Worm (Caenorhabditis elegans): ENCODE results near the gene C03B1.10.

C03B1.10 gene

DNA sequence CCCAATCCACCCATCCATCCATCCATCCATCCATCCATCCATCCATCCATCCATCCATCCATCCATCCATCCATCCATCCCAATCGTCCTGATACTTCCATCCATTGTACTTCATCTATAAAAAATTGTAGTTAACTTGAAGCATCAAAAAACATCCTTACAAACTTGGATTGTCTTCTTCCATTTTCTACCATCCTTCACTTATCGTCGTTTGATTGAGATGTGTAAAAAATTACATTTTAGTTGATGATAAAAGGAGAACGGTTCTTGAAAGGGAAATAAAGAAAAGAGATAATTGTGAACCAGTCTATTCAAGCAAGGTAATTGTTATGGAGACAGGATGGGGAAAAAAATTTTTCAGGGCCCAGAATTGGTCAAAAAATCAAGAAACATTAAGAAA lies at the start of gene C03B1.10:
Gene C03B1.10, minus strand, starts transcription at position 101 of the 400 bp plus-strand sequence.
- no peak for TF ChIP-seq flt-1 (GFP tag; IDR thresholded peaks at IDR 0.05)
- TF ChIP-seq T22C8.4 (GFP tag; IDR thresholded peaks at IDR 0.05), result no peak
- TF ChIP-seq cog-1 (tag; optimal IDR thresholded peaks at IDR 0.05), result no peak
- no peak for TF ChIP-seq ztf-23 (GFP tag; IDR thresholded peaks at IDR 0.05)
- no peak for TF ChIP-seq ztf-29 (GFP tag; IDR thresholded peaks at IDR 0.05)
- no peak for TF ChIP-seq klf-2 (GFP tag; conservative IDR thresholded peaks at IDR 0.05)
- no peak for TF ChIP-seq med-1 (GFP tag; optimal IDR thresholded peaks at IDR 0.05; ENCODE audit: insufficient read depth)
- no peak for TF ChIP-seq tab-1 (GFP tag; IDR thresholded peaks at IDR 0.05)
- TF ChIP-seq ref-1 (GFP tag; conservative IDR thresholded peaks at IDR 0.05), result no peak

DNA sequence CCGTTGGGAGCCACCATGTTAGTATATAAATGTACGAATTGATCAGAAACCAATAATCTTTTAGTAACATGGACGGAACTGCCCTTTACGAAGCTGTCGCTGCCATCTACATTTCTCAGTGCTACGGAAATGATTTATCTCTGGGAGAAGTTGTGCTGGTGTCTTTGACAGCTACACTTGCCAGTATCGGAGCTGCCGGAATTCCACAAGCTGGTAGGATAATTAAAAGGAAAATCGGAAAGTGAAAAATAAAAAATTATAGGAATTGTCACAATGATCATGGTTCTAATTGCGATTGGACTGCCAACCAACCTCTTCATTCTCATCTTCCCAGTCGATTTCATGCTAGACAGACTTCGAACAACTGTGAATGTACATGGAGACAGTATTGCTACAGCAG lies 48.2 kb upstream of the C03B1.10 start:
- TF ChIP-seq klf-2 (GFP tag; conservative IDR thresholded peaks at IDR 0.05), result no peak
- TF ChIP-seq flt-1 (GFP tag; IDR thresholded peaks at IDR 0.05), result no peak
- TF ChIP-seq ztf-23 (GFP tag; IDR thresholded peaks at IDR 0.05), result no peak
- TF ChIP-seq T22C8.4 (GFP tag; IDR thresholded peaks at IDR 0.05), result no peak
- TF ChIP-seq ref-1 (GFP tag; conservative IDR thresholded peaks at IDR 0.05), result no peak
- no peak for TF ChIP-seq cog-1 (tag; optimal IDR thresholded peaks at IDR 0.05)
- no peak for TF ChIP-seq med-1 (GFP tag; optimal IDR thresholded peaks at IDR 0.05; ENCODE audit: insufficient read depth)
- TF ChIP-seq tab-1 (GFP tag; IDR thresholded peaks at IDR 0.05), result no peak
- no peak for TF ChIP-seq ztf-29 (GFP tag; IDR thresholded peaks at IDR 0.05)

DNA sequence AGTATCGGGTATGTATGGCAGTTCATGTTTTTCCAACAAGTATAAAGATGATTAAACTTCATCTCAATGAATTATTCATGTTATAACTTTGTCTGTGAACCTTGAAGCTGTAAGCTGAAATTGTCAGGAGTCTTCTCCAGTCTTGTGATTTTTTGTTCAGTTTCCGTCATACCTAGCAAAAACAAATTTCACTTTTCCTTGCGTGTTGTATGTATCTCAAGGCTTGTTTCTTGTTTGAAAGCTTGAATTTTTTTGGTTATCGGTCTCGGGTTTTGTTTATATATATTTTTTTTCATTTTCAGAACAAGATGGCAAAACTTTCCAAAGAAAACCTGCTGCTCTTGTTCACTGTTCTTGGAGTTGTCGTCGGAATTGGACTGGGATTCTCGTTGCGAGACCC lies 45.5 kb upstream of the C03B1.10 start, which contains the start of gene glt-4:
Gene glt-4, plus strand, starts transcription at position 301 of the 400 bp plus-strand sequence.
- TF ChIP-seq T22C8.4 (GFP tag; IDR thresholded peaks at IDR 0.05) (no peak), ztf-23 (GFP tag; IDR thresholded peaks at IDR 0.05) (no peak), tab-1 (GFP tag; IDR thresholded peaks at IDR 0.05) (no peak), klf-2 (GFP tag; conservative IDR thresholded peaks at IDR 0.05) (no peak), flt-1 (GFP tag; IDR thresholded peaks at IDR 0.05) (no peak), med-1 (GFP tag; optimal IDR thresholded peaks at IDR 0.05; ENCODE audit: insufficient read depth) (no peak), ref-1 (GFP tag; conservative IDR thresholded peaks at IDR 0.05) (no peak), ztf-29 (GFP tag; IDR thresholded peaks at IDR 0.05) (no peak), cog-1 (tag; optimal IDR thresholded peaks at IDR 0.05) (no peak)

DNA sequence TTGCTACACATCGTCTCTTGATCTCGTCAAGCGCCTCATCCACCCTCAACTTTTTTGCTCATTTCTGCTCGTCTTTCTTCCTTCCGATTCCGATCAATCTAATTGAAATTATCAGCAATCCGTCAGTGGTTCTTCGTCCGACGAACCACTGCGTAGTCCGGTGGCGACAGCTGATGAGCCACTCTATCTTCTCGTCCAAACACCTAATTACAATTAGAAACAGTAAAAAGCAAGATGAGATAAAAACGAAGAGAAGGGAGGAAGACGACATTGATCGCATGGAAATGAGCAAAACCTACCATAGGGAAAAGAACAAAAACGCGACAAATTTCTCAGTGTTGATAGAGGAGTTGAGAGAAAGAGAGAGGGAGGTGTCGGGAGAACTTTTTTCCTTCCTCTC lies 41.8 kb upstream of the C03B1.10 start:
- TF ChIP-seq med-1 (GFP tag; optimal IDR thresholded peaks at IDR 0.05; ENCODE audit: insufficient read depth), result no peak
- no peak for TF ChIP-seq klf-2 (GFP tag; conservative IDR thresholded peaks at IDR 0.05)
- TF ChIP-seq T22C8.4 (GFP tag; IDR thresholded peaks at IDR 0.05), result no peak
- TF ChIP-seq flt-1 (GFP tag; IDR thresholded peaks at IDR 0.05), result no peak
- no peak for TF ChIP-seq cog-1 (tag; optimal IDR thresholded peaks at IDR 0.05)
- TF ChIP-seq tab-1 (GFP tag; IDR thresholded peaks at IDR 0.05), result no peak

DNA sequence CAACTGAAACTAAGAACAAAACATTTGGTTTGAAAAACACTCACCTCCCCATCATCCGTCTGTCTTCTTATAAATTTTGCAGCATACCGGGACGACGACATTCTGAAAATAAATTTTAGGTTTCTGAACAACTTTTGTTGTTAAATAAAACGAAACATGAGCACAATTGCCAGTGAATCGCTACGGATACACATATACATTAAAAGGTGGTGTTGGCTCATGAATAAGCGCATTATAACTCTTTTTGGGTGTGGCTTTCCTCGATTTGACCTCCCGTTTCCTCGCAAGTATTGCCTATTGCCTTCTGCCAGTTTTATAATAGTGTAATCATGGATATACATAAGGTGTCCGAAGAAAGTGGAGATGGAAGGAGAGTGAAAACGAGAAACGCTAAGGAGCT lies 33.8 kb upstream of the C03B1.10 start, which contains the start of gene igcm-2:
Gene igcm-2, minus strand, starts transcription at position 101 of the 400 bp plus-strand sequence.
- TF ChIP-seq klf-2 (GFP tag; conservative IDR thresholded peaks at IDR 0.05), result no peak
- TF ChIP-seq flt-1 (GFP tag; IDR thresholded peaks at IDR 0.05), result no peak
- TF ChIP-seq med-1 (GFP tag; optimal IDR thresholded peaks at IDR 0.05; ENCODE audit: insufficient read depth), result no peak
- no peak for TF ChIP-seq ztf-23 (GFP tag; IDR thresholded peaks at IDR 0.05)
- TF ChIP-seq tab-1 (GFP tag; IDR thresholded peaks at IDR 0.05), result no peak
- no peak for TF ChIP-seq ztf-29 (GFP tag; IDR thresholded peaks at IDR 0.05)
- no peak for TF ChIP-seq T22C8.4 (GFP tag; IDR thresholded peaks at IDR 0.05)
- TF ChIP-seq ref-1 (GFP tag; conservative IDR thresholded peaks at IDR 0.05), result no peak
- no peak for TF ChIP-seq cog-1 (tag; optimal IDR thresholded peaks at IDR 0.05)

DNA sequence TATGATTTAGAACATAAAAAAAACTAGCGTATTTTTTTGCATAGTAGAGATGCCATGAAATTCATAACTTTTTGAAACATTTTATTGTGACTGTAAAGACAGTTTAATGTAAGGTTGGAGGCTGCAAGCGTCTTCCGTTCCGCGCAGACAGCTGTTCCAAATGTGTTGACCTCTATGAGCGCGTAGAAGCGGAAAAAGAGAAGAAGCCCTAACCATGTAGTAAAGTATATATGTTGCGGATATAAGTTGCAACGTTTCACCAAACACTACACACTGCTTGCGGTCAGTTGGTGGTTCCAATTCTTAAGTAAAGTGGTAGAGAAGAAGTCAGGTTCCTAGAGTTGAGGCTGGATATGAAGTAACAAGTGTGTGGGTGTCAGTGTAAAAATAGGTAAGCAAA lies 31.0 kb upstream of the C03B1.10 start:
- TF ChIP-seq ztf-23 (GFP tag; IDR thresholded peaks at IDR 0.05) (no peak), ref-1 (GFP tag; conservative IDR thresholded peaks at IDR 0.05) (no peak), flt-1 (GFP tag; IDR thresholded peaks at IDR 0.05) (no peak), cog-1 (tag; optimal IDR thresholded peaks at IDR 0.05) (no peak), T22C8.4 (GFP tag; IDR thresholded peaks at IDR 0.05) (no peak), klf-2 (GFP tag; conservative IDR thresholded peaks at IDR 0.05) (no peak), tab-1 (GFP tag; IDR thresholded peaks at IDR 0.05) (no peak), ztf-29 (GFP tag; IDR thresholded peaks at IDR 0.05) (no peak), med-1 (GFP tag; optimal IDR thresholded peaks at IDR 0.05; ENCODE audit: insufficient read depth) (no peak)

DNA sequence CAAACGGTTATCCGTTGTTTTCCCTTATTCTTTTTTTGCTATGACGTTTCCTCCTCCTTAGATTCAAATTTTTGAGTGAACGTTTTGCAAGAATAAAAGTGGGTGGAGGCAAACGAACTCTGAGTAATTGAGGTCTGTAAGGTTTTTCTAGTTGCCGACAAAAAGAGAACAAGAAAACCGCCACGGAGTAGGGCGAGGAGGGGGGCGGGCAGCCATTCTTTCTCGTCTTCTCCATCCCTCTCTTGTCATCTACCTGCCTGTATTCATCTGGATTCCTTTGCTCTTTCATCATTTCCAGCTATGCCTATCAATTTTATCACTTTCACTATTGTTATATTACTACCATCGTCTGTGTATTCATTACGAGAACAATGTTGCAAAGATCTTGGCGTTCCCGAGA lies 27.5 kb upstream of the C03B1.10 start, which contains the start of gene igdb-3:
Gene igdb-3, plus strand, starts transcription at position 301 of the 400 bp plus-strand sequence.
- TF ChIP-seq med-1 (GFP tag; optimal IDR thresholded peaks at IDR 0.05; ENCODE audit: insufficient read depth), result no peak
- no peak for TF ChIP-seq tab-1 (GFP tag; IDR thresholded peaks at IDR 0.05)
- no peak for TF ChIP-seq T22C8.4 (GFP tag; IDR thresholded peaks at IDR 0.05)
- no peak for TF ChIP-seq flt-1 (GFP tag; IDR thresholded peaks at IDR 0.05)
- TF ChIP-seq ztf-29 (GFP tag; IDR thresholded peaks at IDR 0.05), result no peak
- no peak for TF ChIP-seq cog-1 (tag; optimal IDR thresholded peaks at IDR 0.05)
- no peak for TF ChIP-seq ztf-23 (GFP tag; IDR thresholded peaks at IDR 0.05)
- TF ChIP-seq ref-1 (GFP tag; conservative IDR thresholded peaks at IDR 0.05), result no peak
- TF ChIP-seq klf-2 (GFP tag; conservative IDR thresholded peaks at IDR 0.05), result no peak

DNA sequence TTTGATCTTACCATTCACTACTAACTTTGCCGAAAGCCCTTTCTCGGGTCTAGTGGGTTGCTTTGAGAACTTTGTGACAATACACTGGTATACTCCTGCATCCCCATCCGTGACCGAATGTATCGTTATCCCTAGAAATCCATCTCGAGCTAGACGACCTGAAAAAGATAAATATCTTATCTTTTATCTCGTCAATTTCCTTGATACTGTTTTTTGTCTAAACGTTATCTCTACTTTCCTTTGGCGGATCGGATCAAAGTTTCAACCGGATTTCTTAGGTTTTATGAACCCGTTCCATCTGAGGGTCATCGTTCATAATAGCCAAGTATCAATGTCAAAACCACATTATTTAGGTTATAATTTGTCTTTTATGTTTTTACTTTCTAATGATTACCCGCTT lies 26.9 kb upstream of the C03B1.10 start:
- TF ChIP-seq ztf-23 (GFP tag; IDR thresholded peaks at IDR 0.05) (no peak), klf-2 (GFP tag; conservative IDR thresholded peaks at IDR 0.05) (no peak), cog-1 (tag; optimal IDR thresholded peaks at IDR 0.05) (no peak)

DNA sequence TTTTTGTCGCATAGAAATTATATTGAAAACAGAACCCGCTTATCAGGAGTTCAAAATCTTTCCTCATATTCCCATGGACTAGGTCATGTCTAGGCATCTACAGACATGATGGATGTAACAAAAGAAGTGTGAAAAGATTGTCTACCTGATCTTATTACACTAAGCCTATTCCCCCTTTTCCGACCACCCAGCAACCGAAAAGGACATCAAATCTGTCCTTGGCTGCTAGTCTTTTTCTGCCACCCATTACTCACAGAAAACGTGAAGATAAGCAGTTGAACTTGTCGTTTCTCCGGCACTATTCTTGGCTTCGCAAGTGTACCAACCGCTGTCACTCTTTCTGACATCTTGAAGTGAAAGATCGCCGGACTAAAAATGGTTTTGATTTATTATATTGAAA lies 25.3 kb upstream of the C03B1.10 start:
- TF ChIP-seq tab-1 (GFP tag; IDR thresholded peaks at IDR 0.05) (no peak), ztf-23 (GFP tag; IDR thresholded peaks at IDR 0.05) (no peak), cog-1 (tag; optimal IDR thresholded peaks at IDR 0.05) (no peak), ref-1 (GFP tag; conservative IDR thresholded peaks at IDR 0.05) (no peak), ztf-29 (GFP tag; IDR thresholded peaks at IDR 0.05) (no peak), klf-2 (GFP tag; conservative IDR thresholded peaks at IDR 0.05) (no peak), T22C8.4 (GFP tag; IDR thresholded peaks at IDR 0.05) (no peak), med-1 (GFP tag; optimal IDR thresholded peaks at IDR 0.05; ENCODE audit: insufficient read depth) (no peak), flt-1 (GFP tag; IDR thresholded peaks at IDR 0.05) (no peak)

DNA sequence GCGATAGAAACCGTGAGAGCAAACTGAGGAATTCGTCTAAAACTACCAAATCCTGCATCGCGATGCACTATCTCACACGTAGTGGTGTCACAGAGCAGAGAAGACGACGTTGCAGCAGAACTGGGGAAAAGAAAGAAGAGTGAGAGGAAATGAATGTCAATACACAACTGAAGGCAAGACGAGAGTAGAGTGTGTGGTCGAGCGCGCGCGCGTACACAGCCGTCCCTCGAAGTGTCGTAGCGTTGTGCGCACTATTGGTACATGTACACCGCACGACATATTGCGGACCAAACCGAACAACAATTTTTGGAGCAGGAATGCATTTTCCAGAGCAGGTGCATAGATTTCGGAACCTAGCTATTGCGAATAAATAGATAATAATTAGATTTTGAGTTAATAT lies 20.7 kb upstream of the C03B1.10 start:
- TF ChIP-seq tab-1 (GFP tag; IDR thresholded peaks at IDR 0.05) (peak; percentile 37; the same call in 1 of the 2 replicates), ztf-23 (GFP tag; IDR thresholded peaks at IDR 0.05) (0 out of 2 replicates have a peak, but pooled peaks have one; percentile 27), klf-2 (GFP tag; conservative IDR thresholded peaks at IDR 0.05) (no peak), ztf-29 (GFP tag; IDR thresholded peaks at IDR 0.05) (no peak), flt-1 (GFP tag; IDR thresholded peaks at IDR 0.05) (peak; percentile 75), med-1 (GFP tag; optimal IDR thresholded peaks at IDR 0.05; ENCODE audit: insufficient read depth) (no peak), T22C8.4 (GFP tag; IDR thresholded peaks at IDR 0.05) (no peak), cog-1 (tag; optimal IDR thresholded peaks at IDR 0.05) (peak; percentile 67), ref-1 (GFP tag; conservative IDR thresholded peaks at IDR 0.05) (no peak)

Data from whole organism, midembryonic.